Fruit fly (Drosophila melanogaster) Kc167 (cell line): Measurements from ENCODE around the gene Polr2C.

Experiments used
- Myc ChIP-seq: fragments of >200 bp; optimal IDR thresholded peaks from 2 replicates; lab custom pipeline; 2017; ENCODE audit warnings: missing external identifiers
- Sin3A ChIP-seq: fragments of >200 bp; optimal IDR thresholded peaks from 2 replicates; lab custom pipeline; 2018; ENCODE audit warnings: missing external identifiers
- h ChIP-seq: fragments of >200 bp; optimal IDR thresholded peaks from 3 replicates; lab custom pipeline; 2018; ENCODE audit warnings: missing external identifiers
- insv ChIP-seq: fragments of >200 bp; optimal IDR thresholded peaks from 3 replicates; lab custom pipeline; 2018; ENCODE audit warnings: missing external identifiers
- ttk ChIP-seq: sonication (Bioruptor generic); optimal IDR thresholded peaks from 2 replicates; lab custom pipeline; 2017; ENCODE audit warnings: missing external identifiers

- TF ChIP-seq h (no peak), Sin3A (lab: Kevin White, UChicago) (no peak), ttk (lab: Kevin White, UChicago) (no peak), Myc (lab: Kevin White, UChicago) (no peak), insv (lab: Kevin White, UChicago) (no peak)
Observed at dm6 chr2L:13839744-13840151, 6.6 kb downstream of the Polr2C start.
